Worm (Caenorhabditis elegans) whole organism, mixed stage, embryonic: Measurements from ENCODE around the gene gst-16.

Experiments
- bed-3 ChIP-seq: fragments of 200-800 bp; sonication (Bioruptor generic); optimal IDR thresholded peaks from 3 replicates; lab custom pipeline; 2018; ENCODE audit warnings: mild to moderate bottlenecking, missing genetic modification characterization, moderate library complexity, missing compliant biosample characterization
- blmp-1 ChIP-seq: fragments of 150-350 bp; optimal IDR thresholded peaks from 2 replicates; lab custom pipeline; 2014; ENCODE audit warnings: missing biosample characterization, missing genetic modification characterization
- ceh-39 ChIP-seq: fragments of 150-350 bp; optimal IDR thresholded peaks from 2 replicates; lab custom pipeline; 2014; ENCODE audit warnings: missing biosample characterization, missing genetic modification characterization
- ceh-43 ChIP-seq: fragments of 200-800 bp; sonication (Bioruptor generic); optimal IDR thresholded peaks from 2 replicates; lab custom pipeline; 2018; ENCODE audit warnings: mild to moderate bottlenecking, missing genetic modification characterization, moderate library complexity, missing compliant biosample characterization
- ceh-83 ChIP-seq: fragments of 200-800 bp; sonication (Bioruptor generic); optimal IDR thresholded peaks from 2 replicates; lab custom pipeline; 2018; ENCODE audit warnings: mild to moderate bottlenecking, missing genetic modification characterization, missing compliant biosample characterization
- ces-1 ChIP-seq: fragments of 150-350 bp; optimal IDR thresholded peaks from 2 replicates; lab custom pipeline; 2014; ENCODE audit warnings: missing biosample characterization, missing genetic modification reagents, missing genetic modification characterization
- cnd-1 ChIP-seq: fragments of 200-800 bp; sonication (Bioruptor generic); optimal IDR thresholded peaks from 2 replicates; lab custom pipeline; 2018; ENCODE audit warnings: mild to moderate bottlenecking, missing genetic modification characterization, missing compliant biosample characterization
- drap-1 ChIP-seq: fragments of 200-800 bp; sonication (Bioruptor generic); optimal IDR thresholded peaks from 3 replicates; lab custom pipeline; 2018; ENCODE audit warnings: mild to moderate bottlenecking, missing genetic modification characterization, missing compliant biosample characterization
- elt-1 ChIP-seq: sonication (generic microtip); optimal IDR thresholded peaks from 2 replicates; lab custom pipeline; 2017; ENCODE audit warnings: missing genetic modification characterization, mild to moderate bottlenecking, missing compliant biosample characterization, antibody characterized with exemption, moderate library complexity, borderline replicate concordance; ENCODE audit not compliant: insufficient read depth
- elt-3 ChIP-seq: fragments of 150-350 bp; optimal IDR thresholded peaks from 2 replicates; lab custom pipeline; 2014; ENCODE audit warnings: missing biosample characterization, missing genetic modification characterization
- flh-1 ChIP-seq: fragments of 200-800 bp; sonication (Bioruptor generic); optimal IDR thresholded peaks from 2 replicates; lab custom pipeline; 2018; ENCODE audit warnings: mild to moderate bottlenecking, missing genetic modification characterization, moderate library complexity, missing compliant biosample characterization
- ham-2 ChIP-seq: fragments of 200-800 bp; sonication (Bioruptor generic); optimal IDR thresholded peaks from 2 replicates; lab custom pipeline; 2018; ENCODE audit warnings: mild to moderate bottlenecking, missing genetic modification characterization, missing compliant biosample characterization
- hlh-1 ChIP-seq: fragments of 150-350 bp; optimal IDR thresholded peaks from 2 replicates; lab custom pipeline; 2014; ENCODE audit warnings: missing biosample characterization, missing genetic modification reagents, missing genetic modification characterization
- lin-13 ChIP-seq: fragments of 150-350 bp; optimal IDR thresholded peaks from 2 replicates; lab custom pipeline; 2014; ENCODE audit warnings: missing biosample characterization, missing genetic modification characterization
- lin-32 ChIP-seq: fragments of 200-800 bp; sonication (Bioruptor generic); optimal IDR thresholded peaks from 2 replicates; lab custom pipeline; 2018; ENCODE audit warnings: mild to moderate bottlenecking, missing genetic modification characterization, missing compliant biosample characterization
- mab-5 ChIP-seq: fragments of 150-350 bp; optimal IDR thresholded peaks from 2 replicates; lab custom pipeline; 2014; ENCODE audit warnings: missing biosample characterization, missing genetic modification characterization
- mep-1 ChIP-seq: fragments of 150-350 bp; optimal IDR thresholded peaks from 2 replicates; lab custom pipeline; 2017; ENCODE audit warnings: missing biosample characterization, missing genetic modification reagents, missing genetic modification characterization, inconsistent platforms
- mls-2 ChIP-seq: sonication (generic microtip); optimal IDR thresholded peaks from 2 replicates; lab custom pipeline; 2016; ENCODE audit warnings: mild to moderate bottlenecking, missing genetic modification characterization, moderate library complexity, missing compliant biosample characterization
- nhr-12 ChIP-seq: fragments of 150-350 bp; optimal IDR thresholded peaks from 2 replicates; lab custom pipeline; 2014; ENCODE audit warnings: missing biosample characterization, missing genetic modification characterization
- nhr-2 ChIP-seq: fragments of 150-350 bp; optimal IDR thresholded peaks from 2 replicates; lab custom pipeline; 2014; ENCODE audit warnings: missing biosample characterization, missing genetic modification characterization
- nhr-28 ChIP-seq: fragments of 150-350 bp; optimal IDR thresholded peaks from 2 replicates; lab custom pipeline; 2014; ENCODE audit warnings: missing biosample characterization, missing genetic modification characterization
- pha-4 ChIP-seq: fragments of 150-350 bp; optimal IDR thresholded peaks from 2 replicates; lab custom pipeline; 2018; ENCODE audit warnings: missing biosample characterization, missing genetic modification reagents, missing genetic modification characterization
- sem-2 ChIP-seq: fragments of 200-800 bp; sonication (Bioruptor generic); optimal IDR thresholded peaks from 2 replicates; lab custom pipeline; 2018; ENCODE audit warnings: mild to moderate bottlenecking, missing genetic modification characterization, missing compliant biosample characterization
- sptf-1 ChIP-seq: sonication (generic microtip); optimal IDR thresholded peaks from 2 replicates; lab custom pipeline; 2017; ENCODE audit warnings: mild to moderate bottlenecking, missing genetic modification characterization, moderate library complexity, missing compliant biosample characterization
- tbx-8 ChIP-seq: fragments of 200-800 bp; sonication (Bioruptor generic); optimal IDR thresholded peaks from 2 replicates; lab custom pipeline; 2018; ENCODE audit warnings: mild to moderate bottlenecking, missing genetic modification characterization, moderate library complexity, missing compliant biosample characterization
- unc-39 ChIP-seq: fragments of 150-350 bp; optimal IDR thresholded peaks from 2 replicates; lab custom pipeline; 2014; ENCODE audit warnings: missing biosample characterization, missing genetic modification characterization
- unc-62 ChIP-seq: fragments of 150-350 bp; optimal IDR thresholded peaks from 2 replicates; lab custom pipeline; 2014; ENCODE audit warnings: missing biosample characterization, missing genetic modification reagents, missing genetic modification characterization
- zip-8 ChIP-seq: fragments of 150-350 bp; optimal IDR thresholded peaks from 2 replicates; lab custom pipeline; 2014; ENCODE audit warnings: missing biosample characterization, missing genetic modification characterization
- ztf-11 ChIP-seq: fragments of 150-350 bp; optimal IDR thresholded peaks from 2 replicates; lab custom pipeline; 2014; ENCODE audit warnings: missing biosample characterization, missing genetic modification characterization

Gene gst-16

DNA sequence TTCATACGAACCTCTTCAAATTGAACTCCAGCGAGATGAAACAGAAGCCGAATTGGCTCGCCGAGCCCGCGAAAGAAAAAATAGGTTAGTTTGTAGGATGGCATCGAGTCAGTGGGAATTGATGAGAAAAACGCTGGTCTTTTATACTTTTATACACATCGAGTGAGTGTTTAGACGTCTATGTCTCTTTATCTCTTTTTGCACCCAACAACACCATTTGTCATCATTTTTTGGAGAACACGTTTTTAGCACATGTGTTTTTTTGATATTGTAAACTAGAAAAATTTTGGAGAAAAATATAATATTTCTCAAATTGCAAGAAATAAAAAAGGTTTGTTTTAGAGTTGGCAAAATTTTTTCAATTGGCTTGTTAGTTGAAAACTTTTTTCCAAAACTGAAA, at the start of gene gst-16:
TSS of gene gst-16 (minus strand) at position 111 of the 400 bp plus-strand sequence.
- TF ChIP-seq ces-1 (GFP tag; lab: Kevin White, UChicago) (no peak), tbx-8 (GFP tag; lab: Kevin White, UChicago) (no peak), lin-32 (no peak), blmp-1 (tag; lab: Kevin White, UChicago) (no peak), nhr-12 (tag; lab: Kevin White, UChicago) (no peak), bed-3 (GFP tag; lab: Kevin White, UChicago) (no peak)

- TF ChIP-seq nhr-28 (tag; lab: Kevin White, UChicago) (no peak), lin-32 (no peak), ceh-83 (GFP tag; lab: Kevin White, UChicago) (no peak), ceh-39 (no peak), ham-2 (no peak), elt-1 (tag; lab: Kevin White, UChicago) (no peak)
Measured at ce11 chrII:13673605-13674193, 49.5 kb upstream of the gst-16 start.

DNA sequence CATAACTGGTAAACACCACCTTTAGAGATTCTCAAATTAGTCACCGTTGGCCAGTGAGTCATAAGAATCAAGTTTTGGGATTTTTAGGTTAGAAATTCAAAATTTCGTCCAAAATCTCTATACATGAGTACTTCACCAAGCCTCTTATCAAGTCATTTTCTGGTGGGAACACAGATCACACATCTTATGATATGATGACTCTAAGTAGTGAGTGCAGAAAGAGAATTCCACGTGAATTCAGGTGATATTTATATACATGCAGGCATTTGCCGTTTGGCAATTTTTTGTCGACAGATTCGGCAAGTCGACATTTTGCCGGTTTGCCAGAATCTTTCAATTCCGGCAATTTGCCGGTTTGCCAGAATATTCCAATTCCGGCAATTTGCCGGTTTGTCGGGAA, 47.8 kb upstream of the gst-16 start:
- TF ChIP-seq flh-1 (GFP tag; lab: Kevin White, UChicago) (no peak), nhr-2 (tag; lab: Kevin White, UChicago) (no peak), unc-39 (tag; lab: Kevin White, UChicago) (no peak), cnd-1 (tag; lab: Kevin White, UChicago) (no peak), ztf-11 (no peak), zip-8 (tag; lab: Kevin White, UChicago) (no peak), drap-1 (GFP tag; lab: Kevin White, UChicago) (no peak), pha-4 (tag; lab: Kevin White, UChicago) (no peak)

ce11 chrII:13670707-13671295, 46.6 kb upstream of the gst-16 start:
- TF ChIP-seq tbx-8 (GFP tag; lab: Kevin White, UChicago) (no peak), pha-4 (tag; lab: Kevin White, UChicago) (no peak), unc-39 (tag; lab: Kevin White, UChicago) (no peak), mab-5 (tag; lab: Kevin White, UChicago) (no peak), sptf-1 (tag; lab: Kevin White, UChicago) (no peak), unc-62 (GFP tag; lab: Kevin White, UChicago) (no peak), ceh-43 (GFP tag; lab: Kevin White, UChicago) (no peak), lin-13 (tag; lab: Kevin White, UChicago) (no peak), ceh-83 (GFP tag; lab: Kevin White, UChicago) (no peak), ces-1 (GFP tag; lab: Kevin White, UChicago) (no peak), cnd-1 (tag; lab: Kevin White, UChicago) (no peak), nhr-2 (tag; lab: Kevin White, UChicago) (no peak), zip-8 (tag; lab: Kevin White, UChicago) (no peak), hlh-1 (tag; lab: Kevin White, UChicago) (no peak), mep-1 (tag; lab: Kevin White, UChicago) (no peak), elt-3 (tag; lab: Kevin White, UChicago) (no peak), ztf-11 (no peak), mls-2 (tag; lab: Kevin White, UChicago) (no peak), blmp-1 (tag; lab: Kevin White, UChicago) (no peak), lin-32 (no peak)

DNA sequence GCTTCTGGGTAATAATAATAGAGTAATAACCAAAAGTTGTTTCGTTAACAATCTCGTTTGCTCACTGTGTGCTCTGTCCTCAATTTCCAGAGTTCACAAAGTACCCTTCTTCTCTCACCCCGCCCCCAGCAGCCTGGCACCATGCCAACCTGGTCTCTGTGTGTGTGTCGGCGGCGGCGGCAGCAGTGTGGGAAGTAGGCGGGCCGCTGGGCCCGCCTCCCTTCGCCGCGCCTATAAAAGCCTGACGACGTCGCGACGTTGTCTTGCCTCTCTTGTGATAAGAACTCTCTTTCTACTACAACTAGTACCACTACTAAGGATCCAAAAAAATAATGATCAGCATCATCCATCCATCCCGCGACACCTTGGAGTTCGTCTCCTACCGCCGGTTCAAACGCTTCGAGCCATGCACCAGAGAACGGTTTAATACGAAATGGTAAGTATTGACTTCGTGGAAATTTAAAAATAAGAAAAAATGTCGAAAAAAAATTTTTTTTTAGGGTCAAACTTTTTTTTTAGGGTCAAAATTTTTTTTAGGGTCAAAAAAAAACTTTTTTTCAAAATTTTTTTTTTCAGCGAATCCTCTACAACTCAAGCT, 44.7 kb upstream of the gst-16 start, which contains the start of gene C31C9.7:
TSS of gene C31C9.7 (plus strand) at position 261 of the 598 bp plus-strand sequence.
- TF ChIP-seq elt-1 (tag; lab: Kevin White, UChicago) (no peak), nhr-28 (tag; lab: Kevin White, UChicago) (no peak), lin-13 (tag; lab: Kevin White, UChicago) (no peak), sem-2 (no peak), nhr-12 (tag; lab: Kevin White, UChicago) (no peak), bed-3 (GFP tag; lab: Kevin White, UChicago) (no peak), hlh-1 (tag; lab: Kevin White, UChicago) (no peak)
- TF ChIP-seq, all 35 proteins: peak for 0
